Worm (Caenorhabditis elegans) whole organism, mixed stage, embryonic: ENCODE results near the gene M03C11.1.

Source experiments
- M03D4.4 ChIP-seq: sonication (generic microtip); optimal IDR thresholded peaks from 2 replicates; lab custom pipeline; 2017; ENCODE audit warnings: mild to moderate bottlenecking, missing genetic modification characterization, missing compliant biosample characterization
- ceh-43 ChIP-seq: fragments of 200-800 bp; sonication (Bioruptor generic); optimal IDR thresholded peaks from 2 replicates; lab custom pipeline; 2018; ENCODE audit warnings: mild to moderate bottlenecking, missing genetic modification characterization, moderate library complexity, missing compliant biosample characterization
- ceh-83 ChIP-seq: fragments of 200-800 bp; sonication (Bioruptor generic); optimal IDR thresholded peaks from 2 replicates; lab custom pipeline; 2018; ENCODE audit warnings: mild to moderate bottlenecking, missing genetic modification characterization, missing compliant biosample characterization
- ces-1 ChIP-seq: fragments of 150-350 bp; optimal IDR thresholded peaks from 2 replicates; lab custom pipeline; 2014; ENCODE audit warnings: missing biosample characterization, missing genetic modification reagents, missing genetic modification characterization
- cnd-1 ChIP-seq: fragments of 200-800 bp; sonication (Bioruptor generic); optimal IDR thresholded peaks from 2 replicates; lab custom pipeline; 2018; ENCODE audit warnings: mild to moderate bottlenecking, missing genetic modification characterization, missing compliant biosample characterization
- drap-1 ChIP-seq: fragments of 200-800 bp; sonication (Bioruptor generic); optimal IDR thresholded peaks from 3 replicates; lab custom pipeline; 2018; ENCODE audit warnings: mild to moderate bottlenecking, missing genetic modification characterization, missing compliant biosample characterization
- elt-3 ChIP-seq: fragments of 150-350 bp; optimal IDR thresholded peaks from 2 replicates; lab custom pipeline; 2014; ENCODE audit warnings: missing biosample characterization, missing genetic modification characterization
- flh-1 ChIP-seq: fragments of 200-800 bp; sonication (Bioruptor generic); optimal IDR thresholded peaks from 2 replicates; lab custom pipeline; 2018; ENCODE audit warnings: mild to moderate bottlenecking, missing genetic modification characterization, moderate library complexity, missing compliant biosample characterization
- ham-2 ChIP-seq: fragments of 200-800 bp; sonication (Bioruptor generic); optimal IDR thresholded peaks from 2 replicates; lab custom pipeline; 2018; ENCODE audit warnings: mild to moderate bottlenecking, missing genetic modification characterization, missing compliant biosample characterization
- hlh-1 ChIP-seq: fragments of 150-350 bp; optimal IDR thresholded peaks from 2 replicates; lab custom pipeline; 2014; ENCODE audit warnings: missing biosample characterization, missing genetic modification reagents, missing genetic modification characterization
- lin-13 ChIP-seq: fragments of 150-350 bp; optimal IDR thresholded peaks from 2 replicates; lab custom pipeline; 2014; ENCODE audit warnings: missing biosample characterization, missing genetic modification characterization
- lin-32 ChIP-seq: fragments of 200-800 bp; sonication (Bioruptor generic); optimal IDR thresholded peaks from 2 replicates; lab custom pipeline; 2018; ENCODE audit warnings: mild to moderate bottlenecking, missing genetic modification characterization, missing compliant biosample characterization
- lsy-2 ChIP-seq: fragments of 150-350 bp; optimal IDR thresholded peaks from 2 replicates; lab custom pipeline; 2014; ENCODE audit warnings: missing biosample characterization, missing genetic modification characterization
- nhr-12 ChIP-seq: fragments of 150-350 bp; optimal IDR thresholded peaks from 2 replicates; lab custom pipeline; 2014; ENCODE audit warnings: missing biosample characterization, missing genetic modification characterization
- nhr-237 ChIP-seq: fragments of 150-350 bp; optimal IDR thresholded peaks from 2 replicates; lab custom pipeline; 2014; ENCODE audit warnings: missing biosample characterization, missing genetic modification characterization
- nhr-28 ChIP-seq: fragments of 150-350 bp; optimal IDR thresholded peaks from 2 replicates; lab custom pipeline; 2014; ENCODE audit warnings: missing biosample characterization, missing genetic modification characterization
- nhr-76 ChIP-seq: sonication (generic microtip); optimal IDR thresholded peaks from 2 replicates; lab custom pipeline; 2017; ENCODE audit warnings: missing biosample characterization, missing genetic modification characterization
- pha-4 ChIP-seq: fragments of 150-350 bp; optimal IDR thresholded peaks from 2 replicates; lab custom pipeline; 2018; ENCODE audit warnings: missing biosample characterization, missing genetic modification reagents, missing genetic modification characterization
- sem-2 ChIP-seq: fragments of 200-800 bp; sonication (Bioruptor generic); optimal IDR thresholded peaks from 2 replicates; lab custom pipeline; 2018; ENCODE audit warnings: mild to moderate bottlenecking, missing genetic modification characterization, missing compliant biosample characterization
- snpc-4 ChIP-seq: fragments of 150-350 bp; optimal IDR thresholded peaks from 2 replicates; lab custom pipeline; 2014; ENCODE audit warnings: missing biosample characterization, missing genetic modification characterization
- tbx-8 ChIP-seq: fragments of 200-800 bp; sonication (Bioruptor generic); optimal IDR thresholded peaks from 2 replicates; lab custom pipeline; 2018; ENCODE audit warnings: mild to moderate bottlenecking, missing genetic modification characterization, moderate library complexity, missing compliant biosample characterization
- unc-120 ChIP-seq: sonication (generic microtip); optimal IDR thresholded peaks from 2 replicates; lab custom pipeline; 2017; ENCODE audit warnings: missing genetic modification characterization, missing compliant biosample characterization; ENCODE audit not compliant: poor library complexity, severe bottlenecking
- unc-39 ChIP-seq: fragments of 150-350 bp; optimal IDR thresholded peaks from 2 replicates; lab custom pipeline; 2014; ENCODE audit warnings: missing biosample characterization, missing genetic modification characterization
- zip-8 ChIP-seq: fragments of 150-350 bp; optimal IDR thresholded peaks from 2 replicates; lab custom pipeline; 2014; ENCODE audit warnings: missing biosample characterization, missing genetic modification characterization
- ztf-11 ChIP-seq: fragments of 150-350 bp; optimal IDR thresholded peaks from 2 replicates; lab custom pipeline; 2014; ENCODE audit warnings: missing biosample characterization, missing genetic modification characterization

M03C11.1 gene

DNA sequence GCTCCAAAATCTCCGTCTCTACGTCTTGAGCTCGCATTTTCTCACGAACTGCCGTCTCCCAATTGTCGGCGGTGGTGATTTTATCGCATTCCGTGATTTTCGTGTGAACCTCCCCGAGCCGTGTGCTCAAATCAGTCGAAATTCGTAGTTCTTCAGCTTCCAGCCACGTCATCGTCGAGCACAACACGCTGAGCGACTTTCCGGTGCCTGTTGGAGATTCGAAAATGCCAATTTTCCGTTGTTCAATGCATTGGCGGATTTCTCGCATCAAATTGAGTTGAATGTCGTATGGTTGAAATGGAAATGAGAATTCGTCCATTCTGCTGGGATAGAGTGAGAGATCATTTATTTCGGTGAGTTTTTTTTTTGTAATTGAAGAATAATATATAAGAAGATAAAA lies 9.0 kb upstream of the M03C11.1 start, which contains the start of the genes M03C11.3 and chl-1:
Gene M03C11.3, plus strand, starts transcription at position 153 of the 400 bp plus-strand sequence.
Gene chl-1, minus strand, starts transcription at position 323 of the 400 bp plus-strand sequence.
- no peak for TF ChIP-seq ham-2 (GFP tag; lab: Kevin White, UChicago)
- TF ChIP-seq nhr-28 (tag; lab: Kevin White, UChicago): no peak
- TF ChIP-seq hlh-1 (tag; lab: Kevin White, UChicago): no peak
- no peak for TF ChIP-seq tbx-8 (GFP tag; lab: Kevin White, UChicago)
- no peak for TF ChIP-seq ceh-83 (GFP tag; lab: Kevin White, UChicago)
- TF ChIP-seq ztf-11 (tag; lab: Kevin White, UChicago): no peak
- TF ChIP-seq nhr-237: no peak
- no peak for TF ChIP-seq cnd-1 (tag; lab: Kevin White, UChicago)
- TF ChIP-seq, all 35 proteins: peak for 0

- TF ChIP-seq ces-1 (GFP tag; lab: Kevin White, UChicago) (peak; percentile 90), unc-39 (tag; lab: Kevin White, UChicago) (no peak)
Measured at ce11 chrIII:10398919-10399318, 3.0 kb upstream of the M03C11.1 start.

DNA sequence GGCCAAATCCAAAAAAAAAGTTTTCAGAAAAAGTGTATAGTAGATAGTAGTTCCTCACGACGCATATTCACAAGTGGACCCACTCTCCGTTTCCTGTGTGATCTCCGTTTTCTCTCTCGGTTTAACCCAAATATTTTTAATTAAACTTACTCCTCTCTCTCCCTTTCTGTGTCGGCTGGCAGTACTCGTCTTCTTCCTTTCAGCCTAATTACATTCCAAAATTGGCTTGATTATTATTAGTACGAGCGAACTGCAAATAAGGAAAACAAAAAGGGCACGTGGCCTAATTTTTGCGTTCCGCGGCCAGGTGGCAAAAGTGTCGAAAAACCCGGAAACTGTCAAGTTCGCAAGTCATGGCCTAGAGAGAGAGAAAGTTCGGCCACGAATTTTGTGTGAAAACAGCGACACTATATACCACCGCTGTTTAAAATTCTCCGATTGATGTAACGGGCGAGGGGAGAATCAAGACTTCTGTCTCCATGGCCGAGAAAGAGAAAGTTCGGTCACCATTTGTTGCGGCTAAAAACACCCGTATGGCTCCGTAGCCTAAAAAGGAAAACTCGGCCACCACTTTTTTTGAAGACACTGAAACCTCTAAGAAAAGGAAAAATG lies 1.1 kb upstream of the M03C11.1 start:
- TF ChIP-seq nhr-237 (no peak), ces-1 (GFP tag; lab: Kevin White, UChicago) (peak; percentile 63)

DNA sequence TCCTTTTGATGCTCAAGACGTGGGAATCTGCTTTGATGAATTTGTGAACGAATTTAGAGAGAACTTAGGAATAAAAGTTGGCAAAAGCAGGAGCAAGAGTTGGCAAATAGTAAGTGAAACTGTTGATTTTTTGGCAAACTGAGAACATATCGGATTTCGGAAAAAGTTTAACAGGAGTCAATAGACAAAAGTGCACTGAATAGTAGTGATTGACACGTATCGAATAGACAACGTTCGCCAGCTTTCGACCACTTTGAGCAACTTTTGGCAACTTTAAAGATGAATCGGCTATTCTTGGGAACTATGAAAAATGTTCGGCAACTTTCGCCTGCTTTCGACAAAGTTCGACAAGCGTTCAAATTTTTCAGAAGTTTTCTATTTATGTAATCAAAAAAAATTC lies 4.3 kb downstream of the M03C11.1 start, which contains the start of gene M03C11.9:
Gene M03C11.9, minus strand, starts transcription at position 101 of the 400 bp plus-strand sequence.
- TF ChIP-seq unc-120 (tag; lab: Kevin White, UChicago) (no peak), zip-8 (tag; lab: Kevin White, UChicago) (no peak), cnd-1 (tag; lab: Kevin White, UChicago) (no peak), nhr-12 (tag; lab: Kevin White, UChicago) (no peak), elt-3 (tag; lab: Kevin White, UChicago) (no peak), ham-2 (GFP tag; lab: Kevin White, UChicago) (no peak), ceh-83 (GFP tag; lab: Kevin White, UChicago) (no peak), nhr-237 (no peak), hlh-1 (tag; lab: Kevin White, UChicago) (no peak)

DNA sequence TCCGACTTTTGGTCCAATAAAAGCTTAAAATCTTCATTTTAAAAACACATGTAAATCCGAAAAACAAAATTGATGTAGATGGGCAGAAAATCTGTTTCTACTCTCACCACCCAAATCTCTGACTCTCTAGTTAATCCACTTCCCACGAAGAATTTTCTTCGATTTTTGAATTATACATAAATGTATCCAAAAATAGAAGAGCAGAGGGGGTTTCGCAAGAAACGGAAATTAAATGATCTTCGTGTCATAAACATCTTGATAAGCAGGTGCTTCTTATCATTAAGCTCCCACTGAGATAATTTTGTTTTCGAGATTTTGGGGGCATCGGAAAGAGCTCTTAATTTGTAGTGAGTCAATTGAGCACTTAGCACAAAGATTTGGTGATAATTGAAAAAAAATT lies 6.3 kb downstream of the M03C11.1 start:
- TF ChIP-seq lsy-2 (tag; lab: Kevin White, UChicago) (no peak), tbx-8 (GFP tag; lab: Kevin White, UChicago) (no peak), ces-1 (GFP tag; lab: Kevin White, UChicago) (peak; percentile 18), M03D4.4 (no peak)

DNA sequence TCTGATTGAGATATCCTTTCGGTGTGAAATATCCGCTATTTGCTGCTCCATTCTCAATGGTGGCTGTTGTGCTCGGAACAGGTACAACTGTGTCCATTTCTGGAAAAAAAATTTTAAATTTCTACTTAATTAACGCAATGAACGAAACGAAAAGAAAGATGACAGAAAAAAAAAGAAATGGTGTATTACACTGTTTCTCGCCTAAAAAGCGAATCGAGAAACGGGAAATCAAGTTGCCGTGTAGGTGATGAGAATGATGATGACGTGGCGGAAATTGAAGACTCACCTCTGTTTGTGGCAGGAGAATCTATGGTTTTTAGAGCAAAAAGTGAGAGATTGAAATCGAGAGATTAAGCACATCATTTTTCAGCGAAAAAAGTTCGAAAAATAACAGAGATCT lies 9.4 kb downstream of the M03C11.1 start, which contains the start of gene C38H2.3:
Gene C38H2.3, minus strand, starts transcription at position 101 of the 400 bp plus-strand sequence.
- TF ChIP-seq cnd-1 (tag; lab: Kevin White, UChicago): no peak

DNA sequence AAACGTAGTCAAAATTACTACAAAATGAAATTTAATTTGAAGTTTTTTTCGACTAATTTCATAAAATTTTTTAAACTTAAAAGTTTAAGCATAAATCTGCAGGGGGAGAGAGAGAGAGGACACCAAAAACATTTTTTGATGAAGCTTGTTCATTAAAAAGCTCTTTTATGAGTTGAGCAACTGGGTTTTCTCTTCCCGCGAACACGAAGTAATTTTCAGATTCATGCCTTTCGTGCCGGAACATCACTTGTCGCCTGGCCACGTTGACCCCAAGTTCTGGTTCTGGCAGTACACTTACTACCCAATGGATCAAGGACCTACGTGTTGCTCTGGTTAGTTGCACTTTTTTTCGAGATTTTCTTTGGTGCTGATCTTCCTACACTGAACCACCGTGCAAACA lies 12.1 kb downstream of the M03C11.1 start:
- TF ChIP-seq nhr-237 (no peak), pha-4 (tag; lab: Kevin White, UChicago) (no peak), lin-13 (no peak)

DNA sequence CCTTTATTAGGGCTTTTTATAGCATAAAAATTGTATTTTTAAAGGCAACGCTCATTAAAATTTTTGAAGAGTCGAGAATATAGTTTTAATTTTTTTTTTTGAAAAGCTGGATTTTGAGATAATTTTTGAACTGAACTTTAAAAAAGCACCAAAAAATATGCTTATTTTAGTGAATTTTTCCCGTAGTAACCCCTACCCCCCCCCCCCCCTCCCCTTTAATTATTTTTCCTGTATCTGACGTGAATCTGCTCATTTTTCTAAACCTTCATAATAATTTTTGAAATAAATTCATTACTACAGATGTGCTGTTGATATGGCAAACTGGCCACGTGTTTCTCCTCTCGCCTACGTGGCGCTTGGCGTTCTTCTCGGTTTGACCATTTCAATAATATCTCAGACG lies 14.4 kb downstream of the M03C11.1 start, which contains the start of gene C38H2.2:
Gene C38H2.2, plus strand, starts transcription at position 301 of the 400 bp plus-strand sequence.
- TF ChIP-seq ceh-83 (GFP tag; lab: Kevin White, UChicago) (no peak), cnd-1 (tag; lab: Kevin White, UChicago) (no peak), snpc-4 (tag; lab: Kevin White, UChicago) (no peak), lsy-2 (tag; lab: Kevin White, UChicago) (no peak), drap-1 (GFP tag; lab: Kevin White, UChicago) (no peak), flh-1 (GFP tag; lab: Kevin White, UChicago) (no peak), lin-32 (GFP tag; lab: Kevin White, UChicago) (no peak), hlh-1 (tag; lab: Kevin White, UChicago) (no peak), nhr-237 (no peak), ceh-43 (no peak), elt-3 (tag; lab: Kevin White, UChicago) (no peak), nhr-76 (tag; lab: Kevin White, UChicago) (no peak), sem-2 (GFP tag; lab: Kevin White, UChicago) (no peak), nhr-12 (tag; lab: Kevin White, UChicago) (no peak)
- TF ChIP-seq, all 35 proteins: peak for 0
